Worm (Caenorhabditis elegans) whole organism, L2 larva: ENCODE results near the gene Y22D7AR.3.

Experiments
- ama-1 ChIP-seq: fragments of 150-350 bp; optimal IDR thresholded peaks from 2 replicates; lab custom pipeline; 2018; ENCODE audit warnings: inconsistent platforms
- nhr-11 ChIP-seq: fragments of 150-350 bp; optimal IDR thresholded peaks from 2 replicates; lab custom pipeline; 2014; ENCODE audit warnings: missing biosample characterization, missing genetic modification characterization
- nhr-6 ChIP-seq: fragments of 150-350 bp; optimal IDR thresholded peaks from 2 replicates; lab custom pipeline; 2014; ENCODE audit warnings: missing biosample characterization, missing genetic modification characterization
- unc-55 ChIP-seq: fragments of 150-350 bp; sonication (generic microtip); optimal IDR thresholded peaks from 3 replicates; lab custom pipeline; 2014; ENCODE audit warnings: missing biosample characterization, missing genetic modification reagents, missing genetic modification characterization

ce11 chrIII:1682262-1682661, 16.6 kb upstream of the Y22D7AR.3 start:
- no peak for TF ChIP-seq nhr-11 (tag; lab: Kevin White, UChicago)
- no peak for TF ChIP-seq ama-1 (lab: Kevin White, UChicago)
- TF ChIP-seq unc-55 (GFP tag; lab: Kevin White, UChicago) = no peak
- TF ChIP-seq nhr-6 (tag; lab: Kevin White, UChicago) = no peak
